Worm (Caenorhabditis elegans): Measurements from ENCODE around the gene C06E1.11.
A peak's percentile ranks its signal among the peaks of the same experiment; 100 is the strongest.

C06E1.11 gene

ce11 chrIII:8658367-8658761 lies 41.9 kb upstream of the C06E1.11 start (continued):
- TF ChIP-seq hlh-26 (GFP tag; conservative IDR thresholded peaks at IDR 0.05), result no peak
- TF ChIP-seq lag-1 (GFP tag; IDR thresholded peaks at IDR 0.05), result no peak

DNA sequence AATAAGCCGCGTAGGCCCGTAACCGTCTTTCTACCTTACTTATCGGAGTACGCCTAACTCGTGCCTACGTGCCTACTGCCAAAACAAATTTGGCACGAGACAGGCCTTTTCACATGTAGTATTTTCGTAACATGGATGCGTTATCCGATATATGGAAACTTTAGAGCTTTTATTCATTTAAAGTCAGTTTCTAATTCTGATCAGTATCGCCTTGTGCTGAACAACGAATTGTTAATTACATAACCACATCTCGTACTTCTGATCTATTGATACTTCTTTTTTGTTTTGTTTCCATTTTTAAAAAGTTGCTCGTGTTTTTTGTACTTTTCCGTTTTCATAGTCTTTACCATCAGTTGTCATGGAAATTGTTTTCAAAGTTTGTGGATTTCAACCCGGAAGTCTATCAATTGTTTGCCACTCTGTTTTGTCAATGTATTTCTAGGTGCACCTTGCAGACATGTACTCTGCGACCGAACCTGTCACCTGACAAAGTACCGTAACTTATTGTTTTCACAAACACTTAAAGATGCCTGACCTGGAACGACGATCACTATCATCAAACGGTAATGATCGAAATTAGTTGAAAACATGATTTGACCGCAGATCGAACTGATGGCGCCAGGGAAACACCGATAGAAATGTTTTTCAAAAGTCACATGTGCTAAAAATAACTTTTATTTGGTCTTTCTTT lies 41.3 kb upstream of the C06E1.11 start:
- no peak for TF ChIP-seq zim-3 (tag; optimal IDR thresholded peaks at IDR 0.05)
- TF ChIP-seq ets-4 (GFP tag; optimal IDR thresholded peaks at IDR 0.05), result peak; percentile 41
- TF ChIP-seq chd-7 (tag; optimal IDR thresholded peaks at IDR 0.05), result no peak
- TF ChIP-seq ztf-3 (GFP tag; optimal IDR thresholded peaks at IDR 0.05), result no peak
- TF ChIP-seq ama-1 (optimal IDR thresholded peaks at IDR 0.05), result peak; percentile 34
- no peak for TF ChIP-seq ama-1 (GFP tag; optimal IDR thresholded peaks at IDR 0.05)
- 0 out of 2 replicates have a peak, but pooled peaks have one; percentile 62 for TF ChIP-seq F37B4.10 (GFP tag; IDR thresholded peaks at IDR 0.05)

DNA sequence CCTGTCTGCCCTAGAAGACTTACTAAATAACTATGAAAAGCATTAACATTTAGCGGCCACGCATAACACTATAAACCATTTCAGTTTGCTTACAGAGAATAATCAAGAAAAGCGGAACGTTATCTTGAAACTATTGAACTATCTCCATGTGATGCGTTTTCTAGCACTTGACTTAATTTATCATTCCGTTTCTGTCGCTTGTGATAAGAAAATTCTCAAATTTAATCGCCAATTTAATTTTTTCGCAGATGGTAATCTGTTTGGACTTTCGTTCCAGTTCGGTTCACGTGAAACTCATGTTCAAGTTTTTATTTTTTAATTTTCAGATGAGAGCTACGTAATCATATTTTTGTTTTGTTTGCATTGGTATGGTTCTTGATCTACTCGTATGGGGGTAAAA lies 40.5 kb upstream of the C06E1.11 start:
- TF ChIP-seq nhr-80 (tag; optimal IDR thresholded peaks at IDR 0.05) (peak; percentile 76), cebp-1 (GFP tag; IDR thresholded peaks at IDR 0.05) (no peak), cebp-1 (tag; optimal IDR thresholded peaks at IDR 0.05) (peak; percentile 21), K12H6.12 (tag; optimal IDR thresholded peaks at IDR 0.05) (no peak), rcor-1 (GFP tag; IDR thresholded peaks at IDR 0.05) (no peak), tbp1 (GFP tag; optimal IDR thresholded peaks at IDR 0.05) (peak; percentile 47), lin-54 (GFP tag; optimal IDR thresholded peaks at IDR 0.05) (no peak), nfyb-1 (GFP tag; IDR thresholded peaks at IDR 0.05) (no peak), lir-1 (GFP tag; conservative IDR thresholded peaks at IDR 0.05) (no peak), F33H1.4 (GFP tag; IDR thresholded peaks at IDR 0.05) (no peak), mxl-1 (tag; optimal IDR thresholded peaks at IDR 0.05) (no peak), hsf-1 (GFP tag; IDR thresholded peaks at IDR 0.05) (no peak), him-1 (tag; optimal IDR thresholded peaks at IDR 0.05) (no peak), mcd-1 (GFP tag; IDR thresholded peaks at IDR 0.05) (no peak), F49E8.2 (tag; optimal IDR thresholded peaks at IDR 0.05; ENCODE audit: insufficient read depth) (no peak), ets-4 (GFP tag; optimal IDR thresholded peaks at IDR 0.05) (no peak), snpc-1.3 (tag; optimal IDR thresholded peaks at IDR 0.05; ENCODE audit: insufficient read depth) (no peak), Y79H2A.3 (GFP tag; conservative IDR thresholded peaks at IDR 0.05) (no peak), ztf-25 (GFP tag; IDR thresholded peaks at IDR 0.05) (no peak), madf-8 (GFP tag; conservative IDR thresholded peaks at IDR 0.05) (no peak), nhr-90 (tag; optimal IDR thresholded peaks at IDR 0.05) (no peak), let-607 (tag; optimal IDR thresholded peaks at IDR 0.05) (peak in 1 of 2 experiments; percentile 20), let-526 (GFP tag; IDR thresholded peaks at IDR 0.05) (no peak), zfh-2 (GFP tag; conservative IDR thresholded peaks at IDR 0.05) (no peak), lin-40 (tag; optimal IDR thresholded peaks at IDR 0.05) (peak; percentile 10), sptf-2 (GFP tag; optimal IDR thresholded peaks at IDR 0.05) (no peak), B0035.1 (tag; optimal IDR thresholded peaks at IDR 0.05) (no peak), lag-1 (GFP tag; IDR thresholded peaks at IDR 0.05) (no peak), ztf-3 (GFP tag; optimal IDR thresholded peaks at IDR 0.05) (no peak), akir-1 (GFP tag; optimal IDR thresholded peaks at IDR 0.05) (no peak), xnd-1 (tag; optimal IDR thresholded peaks at IDR 0.05) (no peak), aptf-3 (GFP tag; IDR thresholded peaks at IDR 0.05) (no peak), madf-3 (GFP tag; IDR thresholded peaks at IDR 0.05) (no peak), K11D2.4 (GFP tag; IDR thresholded peaks at IDR 0.05) (no peak), bed-1 (GFP tag; IDR thresholded peaks at IDR 0.05) (no peak)
